Fruit fly (Drosophila melanogaster): ENCODE measurements around the gene moi.
A peak's percentile ranks its signal among the peaks of the same experiment; 100 is the strongest.

DNA sequence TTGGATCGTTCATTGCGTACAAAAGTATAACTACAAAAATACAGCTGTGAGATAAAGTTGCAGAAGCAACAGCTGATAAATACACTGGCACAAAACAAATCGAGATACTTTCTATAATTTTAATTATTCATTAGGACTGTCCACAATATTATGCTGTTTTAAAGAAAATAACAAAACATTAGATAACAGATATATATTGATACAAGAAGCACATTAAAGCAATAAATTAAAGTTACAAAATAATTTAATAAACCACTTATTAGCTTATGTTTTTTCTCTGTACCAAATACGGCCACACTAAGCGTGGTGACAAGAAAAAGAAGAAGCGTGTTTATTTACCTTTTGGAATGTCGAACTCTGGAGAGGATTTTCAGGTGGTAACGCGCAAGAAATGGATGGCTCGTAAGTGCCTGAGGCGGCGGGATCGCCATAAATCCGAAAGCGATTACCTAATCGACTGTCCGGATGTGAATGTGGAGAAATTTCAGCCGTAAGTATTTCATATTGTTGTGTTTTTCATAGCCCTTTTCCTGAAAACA, 35.0 kb upstream of the moi start, which contains the start of the genes CG7988 and CG7183:
- TF ChIP-seq Pif1B (GFP tag; optimal IDR thresholded peaks at IDR 0.05) = peak; percentile 90
- peak; percentile 96 for TF ChIP-seq Ets98B (GFP tag; IDR thresholded peaks at IDR 0.05)
- TF ChIP-seq fd96Ca (GFP tag; IDR thresholded peaks at IDR 0.05) = no peak
- no peak for TF ChIP-seq CG13204 (GFP tag; optimal IDR thresholded peaks at IDR 0.05)

All from whole organism, pupa.